Worm (Caenorhabditis elegans): ENCODE data around the gene math-42.

DNA sequence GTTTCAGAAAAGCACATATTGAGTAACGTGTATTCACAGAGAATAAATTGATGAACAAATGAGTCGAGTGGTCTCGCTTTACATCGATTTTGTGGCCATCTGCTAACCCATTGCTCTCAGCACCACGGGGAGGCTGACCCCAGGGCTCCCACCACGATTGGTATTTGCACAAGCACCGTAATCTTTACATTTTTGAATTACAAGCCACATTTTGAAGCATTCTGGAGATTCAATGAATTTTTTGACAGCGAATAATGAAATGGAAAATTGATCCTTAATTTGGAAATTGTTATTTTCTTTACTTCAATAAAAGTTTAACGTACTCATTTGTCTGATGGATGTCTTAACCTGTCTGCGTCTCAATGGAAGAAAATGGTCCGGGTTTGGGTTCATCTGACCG lies 45.8 kb downstream of the math-42 start, which contains the start of gene C40A11.6:
- no peak for TF ChIP-seq ztf-4 (tag; optimal IDR thresholded peaks at IDR 0.05)
- no peak for TF ChIP-seq mdl-1 (tag; optimal IDR thresholded peaks at IDR 0.05)
- TF ChIP-seq ztf-11 (tag; optimal IDR thresholded peaks at IDR 0.05) = no peak
- no peak for TF ChIP-seq jun-1 (tag; optimal IDR thresholded peaks at IDR 0.05)
- TF ChIP-seq skn-1 (tag; optimal IDR thresholded peaks at IDR 0.05) = no peak

All from whole organism, L3 larva.